Fruit fly (Drosophila melanogaster) whole organism, embryonic: Measurements from ENCODE around the gene Spn88Eb.

Experiments
- ATbp ChIP-seq: fragments of 200-800 bp; sonication (Bioruptor generic); optimal IDR thresholded peaks from 2 replicates; lab custom pipeline; 2017; ENCODE audit warnings: missing biosample characterization, mild to moderate bottlenecking, missing genetic modification characterization, missing genetic modification reagents
- Adf1 ChIP-seq: fragments of 200-800 bp; sonication (Bioruptor generic); IDR thresholded peaks from 2 replicates; pipeline ENCODE4 v1.3.6; 2022; ENCODE audit warnings: missing biosample characterization, missing genetic modification characterization
- Blimp-1 ChIP-seq: fragments of 200-800 bp; sonication (Bioruptor generic); optimal IDR thresholded peaks from 3 replicates; lab custom pipeline; 2018; ENCODE audit warnings: missing biosample characterization, missing genetic modification characterization, mild to moderate bottlenecking, moderate library complexity, missing genetic modification reagents
- BtbVII ChIP-seq: fragments of 200-800 bp; sonication (Bioruptor generic); optimal IDR thresholded peaks from 3 replicates; lab custom pipeline; 2017; ENCODE audit warnings: missing biosample characterization, mild to moderate bottlenecking, missing genetic modification characterization
- C15 ChIP-seq: fragments of 200-800 bp; sonication (Bioruptor generic); IDR thresholded peaks from 3 replicates; pipeline ENCODE4 v1.3.6; 2022; ENCODE audit warnings: missing biosample characterization, missing genetic modification characterization
- CG10543 ChIP-seq: fragments of 200-800 bp; sonication (Bioruptor generic); optimal IDR thresholded peaks from 3 replicates; lab custom pipeline; 2017; ENCODE audit warnings: missing biosample characterization, mild to moderate bottlenecking, missing genetic modification characterization, moderate library complexity
- CG12744 ChIP-seq: fragments of 200-800 bp; sonication (Bioruptor generic); optimal IDR thresholded peaks from 2 replicates; lab custom pipeline; 2016; ENCODE audit warnings: missing biosample characterization, missing genetic modification characterization
- CG13123 ChIP-seq: fragments of 200-800 bp; sonication (Bioruptor generic); optimal IDR thresholded peaks from 2 replicates; lab custom pipeline; 2016; ENCODE audit warnings: missing biosample characterization, missing genetic modification characterization
- CG14860 ChIP-seq: fragments of 200-800 bp; sonication (Bioruptor generic); IDR thresholded peaks from 3 replicates; pipeline ENCODE4 v1.3.6; 2022; ENCODE audit warnings: missing biosample characterization, missing genetic modification characterization; ENCODE audit not compliant: partially characterized antibody
- CG3163 ChIP-seq: fragments of 200-800 bp; sonication (Bioruptor generic); optimal IDR thresholded peaks from 3 replicates; lab custom pipeline; 2016; ENCODE audit warnings: missing biosample characterization, missing genetic modification characterization
- CG33213 ChIP-seq: fragments of 200-800 bp; sonication (Bioruptor generic); optimal IDR thresholded peaks from 3 replicates; lab custom pipeline; 2016; ENCODE audit warnings: missing biosample characterization, missing genetic modification characterization
- CG3838 ChIP-seq: fragments of 200-800 bp; sonication (Bioruptor generic); optimal IDR thresholded peaks from 3 replicates; lab custom pipeline; 2016; ENCODE audit warnings: missing biosample characterization, missing genetic modification characterization
- CG7357 ChIP-seq: fragments of 200-800 bp; sonication (Bioruptor generic); IDR thresholded peaks from 3 replicates; pipeline ENCODE4 v1.3.6; 2022; ENCODE audit warnings: missing biosample characterization, missing genetic modification characterization
- CG7556 ChIP-seq: fragments of 200-800 bp; sonication (Bioruptor generic); optimal IDR thresholded peaks from 2 replicates; lab custom pipeline; 2017; ENCODE audit warnings: missing biosample characterization, mild to moderate bottlenecking, missing genetic modification characterization
- CG8478 ChIP-seq: fragments of >200 bp; optimal IDR thresholded peaks from 2 replicates; lab custom pipeline; 2018
- CHES-1-like ChIP-seq: fragments of 200-800 bp; sonication (Bioruptor generic); optimal IDR thresholded peaks from 2 replicates; lab custom pipeline; 2016; ENCODE audit warnings: missing biosample characterization, missing genetic modification characterization
- CTCF ChIP-seq: fragments of 200-800 bp; sonication (Bioruptor generic); optimal IDR thresholded peaks from 2 replicates; lab custom pipeline; 2017; ENCODE audit warnings: missing biosample characterization, mild to moderate bottlenecking, missing genetic modification characterization, moderate library complexity
- CoRest ChIP-seq: fragments of 200-800 bp; sonication (Bioruptor generic); optimal IDR thresholded peaks from 3 replicates; lab custom pipeline; 2018; ENCODE audit warnings: missing biosample characterization, mild to moderate bottlenecking, missing genetic modification characterization, moderate library complexity
- CrebB ChIP-seq: fragments of 200-800 bp; sonication (Bioruptor generic); optimal IDR thresholded peaks from 3 replicates; lab custom pipeline; 2018; ENCODE audit warnings: missing biosample characterization, mild to moderate bottlenecking, missing genetic modification characterization
- Dbx ChIP-seq: fragments of 200-800 bp; sonication (Bioruptor generic); IDR thresholded peaks from 3 replicates; pipeline ENCODE4 v1.3.6; 2022; ENCODE audit warnings: missing biosample characterization, missing genetic modification characterization
- Dref ChIP-seq: fragments of 200-800 bp; sonication (Bioruptor generic); IDR thresholded peaks from 2 replicates; pipeline ENCODE4 v1.3.6; 2022; ENCODE audit warnings: missing biosample characterization, missing genetic modification characterization
- ERR ChIP-seq: fragments of 200-800 bp; sonication (Bioruptor generic); optimal IDR thresholded peaks from 2 replicates; lab custom pipeline; 2016; ENCODE audit warnings: missing biosample characterization, missing genetic modification characterization
- Fer1 ChIP-seq: fragments of 200-800 bp; sonication (Bioruptor generic); optimal IDR thresholded peaks from 2 replicates; lab custom pipeline; 2017; ENCODE audit warnings: missing biosample characterization, mild to moderate bottlenecking, missing genetic modification characterization
- HHEX ChIP-seq: fragments of 200-800 bp; sonication (Bioruptor generic); optimal IDR thresholded peaks from 3 replicates; lab custom pipeline; 2017; ENCODE audit warnings: missing biosample characterization, mild to moderate bottlenecking, missing genetic modification characterization, missing genetic modification reagents
- HLH54F ChIP-seq: fragments of 200-800 bp; sonication (Bioruptor generic); optimal IDR thresholded peaks from 3 replicates; lab custom pipeline; 2016; ENCODE audit warnings: missing biosample characterization, missing genetic modification characterization
- Hr39 ChIP-seq: fragments of >200 bp; optimal IDR thresholded peaks from 2 replicates; lab custom pipeline; 2017
- Hr51 ChIP-seq, 2 experiments: fragments of 200-800 bp; sonication (Bioruptor generic); optimal IDR thresholded peaks; 2 replicates in 1 of 2; 3 replicates in 1 of 2; lab custom pipeline; 2016 to 2018; ENCODE audit warnings: missing biosample characterization in 2 of 2, missing genetic modification characterization in 2 of 2, mild to moderate bottlenecking in 1 of 2, moderate library complexity in 1 of 2
- Hr78 ChIP-seq, 2 experiments: fragments of 200-800 bp in 1 of 2; fragments of >200 bp in 1 of 2; sonication (Bioruptor generic) in 1 of 2; optimal IDR thresholded peaks; 2 replicates each; lab custom pipeline; 2017 to 2019; ENCODE audit warnings: missing biosample characterization in 2 of 2, missing genetic modification characterization in 2 of 2, mild to moderate bottlenecking in 1 of 2, moderate library complexity in 1 of 2
- Lpt ChIP-seq: fragments of >200 bp; optimal IDR thresholded peaks from 2 replicates; lab custom pipeline; 2018; ENCODE audit warnings: missing biosample characterization, missing genetic modification characterization
- Med ChIP-seq: fragments of 200-800 bp; sonication (Bioruptor generic); peaks from one replicate; lab custom pipeline; 2016; ENCODE audit warnings: missing biosample characterization, missing genetic modification characterization, mild to moderate bottlenecking, inconsistent platforms, moderate library complexity
- Sox100B ChIP-seq: fragments of 200-800 bp; sonication (Bioruptor generic); optimal IDR thresholded peaks from 3 replicates; lab custom pipeline; 2018; ENCODE audit warnings: missing biosample characterization, mild to moderate bottlenecking, missing genetic modification characterization
- amos ChIP-seq: fragments of 200-800 bp; sonication (Bioruptor generic); IDR thresholded peaks from 2 replicates; pipeline ENCODE4 v1.3.6; 2022; ENCODE audit warnings: missing biosample characterization, missing genetic modification characterization; ENCODE audit not compliant: partially characterized antibody
- ap ChIP-seq: fragments of 200-800 bp; sonication (Bioruptor generic); IDR thresholded peaks from 2 replicates; pipeline ENCODE4 v1.3.6; 2022; ENCODE audit warnings: missing biosample characterization, missing genetic modification characterization
- cas ChIP-seq: fragments of 200-800 bp; sonication (Bioruptor generic); IDR thresholded peaks from 2 replicates; pipeline ENCODE4 v1.3.6; 2022; ENCODE audit warnings: missing biosample characterization, missing genetic modification characterization
- dmrt99B ChIP-seq: fragments of 200-800 bp; sonication (Bioruptor generic); optimal IDR thresholded peaks from 2 replicates; lab custom pipeline; 2018; ENCODE audit warnings: missing biosample characterization, mild to moderate bottlenecking, missing genetic modification characterization, moderate library complexity
- esg ChIP-seq: fragments of 200-800 bp; sonication (Bioruptor generic); conservative IDR thresholded peaks from 2 replicates; pipeline ENCODE4 v1.3.6; 2022; ENCODE audit warnings: missing biosample characterization, missing genetic modification characterization
- fu2 ChIP-seq: fragments of 200-800 bp; sonication (Bioruptor generic); optimal IDR thresholded peaks from 2 replicates; lab custom pipeline; 2016; ENCODE audit warnings: missing biosample characterization, missing genetic modification characterization
- gt ChIP-seq: fragments of 200-800 bp; sonication (Bioruptor generic); IDR thresholded peaks from 2 replicates; pipeline ENCODE4 v1.3.6; 2022; ENCODE audit warnings: missing biosample characterization, missing genetic modification characterization
- her ChIP-seq: fragments of 200-800 bp; sonication (Bioruptor generic); optimal IDR thresholded peaks from 2 replicates; lab custom pipeline; 2016; ENCODE audit warnings: missing biosample characterization, missing genetic modification characterization
- kah ChIP-seq: fragments of 200-800 bp; sonication (Bioruptor generic); optimal IDR thresholded peaks from 2 replicates; lab custom pipeline; 2018; ENCODE audit warnings: missing biosample characterization, mild to moderate bottlenecking, missing genetic modification characterization
- kni ChIP-seq: fragments of 200-800 bp; sonication (Bioruptor generic); optimal IDR thresholded peaks from 3 replicates; lab custom pipeline; 2017; ENCODE audit warnings: mild to moderate bottlenecking, missing biosample characterization, missing genetic modification reagents, missing genetic modification characterization
- mld ChIP-seq: fragments of 200-800 bp; sonication (Bioruptor generic); IDR thresholded peaks from 3 replicates; pipeline ENCODE4 v1.3.6; 2022; ENCODE audit warnings: missing biosample characterization, missing genetic modification characterization; ENCODE audit not compliant: partially characterized antibody
- nerfin-1 ChIP-seq: fragments of 200-800 bp; sonication (Bioruptor generic); optimal IDR thresholded peaks from 3 replicates; lab custom pipeline; 2019; ENCODE audit warnings: missing biosample characterization, mild to moderate bottlenecking, missing genetic modification characterization, moderate library complexity
- org-1 ChIP-seq: fragments of 200-800 bp; sonication (Bioruptor generic); optimal IDR thresholded peaks from 2 replicates; lab custom pipeline; 2017; ENCODE audit warnings: missing biosample characterization, missing genetic modification characterization
- pan ChIP-seq, 4 experiments: fragments of >200 bp in 3 of 4; fragments of 200-800 bp in 1 of 4; sonication (Bioruptor generic) in 1 of 4; optimal IDR thresholded peaks in 3 of 4; IDR thresholded peaks in 1 of 4; 2 replicates each; pipeline versions ENCODE4 v1.3.6 to Lab custom; 2017 to 2022; ENCODE audit warnings: missing biosample characterization in 2 of 4, missing genetic modification characterization in 2 of 4, mixed read lengths in 1 of 4
- shn ChIP-seq: fragments of 200-800 bp; sonication (Bioruptor generic); optimal IDR thresholded peaks from 3 replicates; lab custom pipeline; 2016; ENCODE audit warnings: missing biosample characterization, missing genetic modification characterization
- tll ChIP-seq, 2 experiments: fragments of 200-800 bp in 1 of 2; fragments of >200 bp in 1 of 2; sonication (Bioruptor generic) in 1 of 2; optimal IDR thresholded peaks; 2 replicates each; lab custom pipeline; 2017 to 2019; ENCODE audit warnings: missing biosample characterization in 2 of 2, missing genetic modification characterization in 2 of 2, mild to moderate bottlenecking in 1 of 2, moderate library complexity in 1 of 2
- wor ChIP-seq: fragments of 200-800 bp; sonication (Bioruptor generic); IDR thresholded peaks from 2 replicates; pipeline ENCODE4 v1.3.6; 2022; ENCODE audit warnings: missing biosample characterization, missing genetic modification characterization

Gene Spn88Eb

dm6 chr3R:15196134-15197034 is 12.2 kb downstream of the Spn88Eb start, which contains the start of the genes Kpc1 and CG42542 (continued):
- TF ChIP-seq tll (GFP tag; optimal IDR thresholded peaks at IDR 0.05; lab: Kevin White, UChicago) (peak in 1 of 2 experiments; percentile 86), dmrt99B (no peak), Dref (GFP tag; lab: Robert Waterston, UW) (peak; percentile 46), CrebB (tag; lab: Kevin White, UChicago) (peak; percentile 52), org-1 (GFP tag; lab: Kevin White, UChicago) (peak; percentile 9), Blimp-1 (GFP tag; lab: Kevin White, UChicago) (peak; percentile 90), CTCF (GFP tag; lab: Kevin White, UChicago) (peak; percentile 22), amos (GFP tag; lab: Robert Waterston, UW) (peak; percentile 89), Adf1 (GFP tag; lab: Robert Waterston, UW) (peak; percentile 50; the same call in 1 of the 2 replicates), pan (optimal IDR thresholded peaks at IDR 0.05; lab: Kevin White, UChicago) (no peak), pan (GFP tag; optimal IDR thresholded peaks at IDR 0.05 in 1 of 2, IDR thresholded peaks at IDR 0.05 in 1 of 2) (peak in 1 of 2 experiments; percentile 65), wor (GFP tag; lab: Robert Waterston, UW) (0 out of 2 replicates have a peak, but pooled peaks have one; percentile 22), ap (GFP tag; lab: Robert Waterston, UW) (no peak), CHES-1-like (peak; percentile 55), her (GFP tag; lab: Kevin White, UChicago) (peak; percentile 76), CG10543 (GFP tag; lab: Kevin White, UChicago) (peak; percentile 74), fu2 (GFP tag; lab: Kevin White, UChicago) (peak; percentile 50), Sox100B (no peak), cas (GFP tag; lab: Robert Waterston, UW) (peak; percentile 16; the same call in 1 of the 2 replicates), shn (GFP tag; lab: Kevin White, UChicago) (peak; percentile 70), kni (peak; percentile 39), Med (peak; percentile 95), CG13123 (GFP tag; lab: Kevin White, UChicago) (peak; percentile 17), mld (GFP tag; lab: Robert Waterston, UW) (peak; percentile 59; the same call in 1 of the 3 replicates), Hr51 (GFP tag; optimal IDR thresholded peaks at IDR 0.05; lab: Kevin White, UChicago) (peak in 1 of 2 experiments; percentile 74), CoRest (tag; lab: Kevin White, UChicago) (peak; percentile 81), Dbx (GFP tag; lab: Robert Waterston, UW) (peak; percentile 89), CG7357 (GFP tag; lab: Robert Waterston, UW) (peak; percentile 8; the same call in 1 of the 3 replicates), C15 (GFP tag; lab: Robert Waterston, UW) (no peak), Lpt (GFP tag; lab: Kevin White, UChicago) (no peak), Fer1 (GFP tag; lab: Kevin White, UChicago) (no peak), ATbp (GFP tag; lab: Kevin White, UChicago) (peak; percentile 44), nerfin-1 (peak; percentile 40), CG7556 (GFP tag; lab: Kevin White, UChicago) (peak; percentile 75), BtbVII (GFP tag; lab: Kevin White, UChicago) (peak; percentile 32), CG3838 (peak; percentile 4), CG33213 (peak; percentile 54), esg (peak; percentile 28; the same call in 1 of the 2 replicates), CG12744 (peak; percentile 66), kah (no peak), Hr78 (GFP tag; optimal IDR thresholded peaks at IDR 0.05; lab: Kevin White, UChicago) (no peak), gt (GFP tag; lab: Robert Waterston, UW) (no peak), CG14860 (GFP tag; lab: Robert Waterston, UW) (peak; percentile 88), Hr39 (no peak), ERR (GFP tag; lab: Kevin White, UChicago) (peak; percentile 38), HHEX (GFP tag; lab: Kevin White, UChicago) (peak; percentile 6), HLH54F (GFP tag; lab: Kevin White, UChicago) (peak; percentile 83), CG3163 (GFP tag; lab: Kevin White, UChicago) (peak; percentile 54), CG8478 (lab: Kevin White, UChicago) (peak; percentile 85)
